Worm (Caenorhabditis elegans) whole organism, L1 larva: Measurements from ENCODE around the gene E04D5.5.
"Not testable (repeated sequence)": the region's sequence is repeated elsewhere in the genome, so short reads cannot be mapped to it uniquely, and the experiment has no call there.

ENCODE experiments used
- C04F5.9 ChIP-seq: sonication (generic microtip); optimal IDR thresholded peaks from 2 replicates; lab custom pipeline; 2016; ENCODE audit warnings: missing genetic modification characterization, missing compliant biosample characterization
- F16B12.6 ChIP-seq: fragments of 150-350 bp; optimal IDR thresholded peaks from 2 replicates; lab custom pipeline; 2014; ENCODE audit warnings: missing biosample characterization, missing genetic modification characterization
- aha-1 ChIP-seq: fragments of 150-350 bp; optimal IDR thresholded peaks from 2 replicates; lab custom pipeline; 2014; ENCODE audit warnings: missing biosample characterization, missing genetic modification characterization
- alr-1 ChIP-seq: fragments of 200-800 bp; sonication (Bioruptor generic); optimal IDR thresholded peaks from 2 replicates; lab custom pipeline; 2018; ENCODE audit warnings: borderline replicate concordance, mild to moderate bottlenecking, missing genetic modification characterization, missing compliant biosample characterization
- ama-1 ChIP-seq: fragments of 150-350 bp; optimal IDR thresholded peaks from 2 replicates; lab custom pipeline; 2014
- ceh-82 ChIP-seq, 3 experiments: fragments of 150-350 bp in 1 of 3; sonication (generic microtip) in 2 of 3; optimal IDR thresholded peaks; 2 replicates each; lab custom pipeline; 2014 to 2017; ENCODE audit warnings: missing biosample characterization in 3 of 3, missing genetic modification characterization in 3 of 3
- dsc-1 ChIP-seq: sonication (generic microtip); optimal IDR thresholded peaks from 2 replicates; lab custom pipeline; 2016; ENCODE audit warnings: mild to moderate bottlenecking, missing genetic modification characterization, missing compliant biosample characterization
- efl-1 ChIP-seq, 4 experiments: fragments of 150-350 bp; optimal IDR thresholded peaks in 3 of 4; peaks in 1 of 4; 1 replicate in 1 of 4; 2 replicates in 3 of 4; lab custom pipeline; 2014; ENCODE audit warnings: missing biosample characterization in 2 of 4, missing genetic modification characterization in 2 of 4, missing genetic modification reagents in 2 of 4
- elt-2 ChIP-seq: sonication (generic microtip); optimal IDR thresholded peaks from 2 replicates; lab custom pipeline; 2016; ENCODE audit warnings: missing genetic modification characterization, mild to moderate bottlenecking, inconsistent platforms, missing compliant biosample characterization, missing genetic modification reagents
- ets-5 ChIP-seq: fragments of 200-800 bp; sonication (Bioruptor generic); IDR thresholded peaks from 2 replicates; pipeline ENCODE4 v1.3.6; 2022; ENCODE audit warnings: missing genetic modification characterization, missing compliant biosample characterization
- fkh-10 ChIP-seq: sonication (generic microtip); optimal IDR thresholded peaks from 2 replicates; lab custom pipeline; 2017; ENCODE audit warnings: missing biosample characterization, missing genetic modification reagents, missing genetic modification characterization
- fkh-8 ChIP-seq: sonication (generic microtip); optimal IDR thresholded peaks from 2 replicates; lab custom pipeline; 2016; ENCODE audit warnings: mild to moderate bottlenecking, missing genetic modification characterization, missing compliant biosample characterization
- grh-1 ChIP-seq: fragments of 200-800 bp; sonication (Bioruptor generic); IDR thresholded peaks from 2 replicates; pipeline ENCODE4 v1.3.6; 2022; ENCODE audit warnings: missing genetic modification reagents, missing genetic modification characterization, missing compliant biosample characterization
- hlh-17 ChIP-seq: fragments of 200-800 bp; sonication (Bioruptor generic); optimal IDR thresholded peaks from 2 replicates; lab custom pipeline; 2018; ENCODE audit warnings: missing genetic modification characterization, mild to moderate bottlenecking, missing compliant biosample characterization, moderate library complexity, borderline replicate concordance
- hlh-4 ChIP-seq: sonication (generic microtip); optimal IDR thresholded peaks from 2 replicates; lab custom pipeline; 2016; ENCODE audit warnings: mild to moderate bottlenecking, missing genetic modification characterization, missing compliant biosample characterization
- hpl-2 ChIP-seq: fragments of 150-350 bp; optimal IDR thresholded peaks from 2 replicates; lab custom pipeline; 2014; ENCODE audit warnings: missing biosample characterization, missing genetic modification reagents, missing genetic modification characterization
- lin-13 ChIP-seq: fragments of 150-350 bp; optimal IDR thresholded peaks from 2 replicates; lab custom pipeline; 2014; ENCODE audit warnings: missing biosample characterization, missing genetic modification reagents, missing genetic modification characterization
- lin-14 ChIP-seq: fragments of 200-800 bp; sonication (Bioruptor generic); optimal IDR thresholded peaks from 2 replicates; lab custom pipeline; 2018; ENCODE audit warnings: mild to moderate bottlenecking, missing genetic modification characterization, moderate library complexity, missing compliant biosample characterization
- lin-35 ChIP-seq, 2 experiments: fragments of 150-350 bp; optimal IDR thresholded peaks; 2 replicates each; lab custom pipeline; 2014; ENCODE audit warnings: missing biosample characterization in 2 of 2, missing genetic modification characterization in 2 of 2, missing genetic modification reagents in 2 of 2
- lir-3 ChIP-seq: sonication (generic microtip); optimal IDR thresholded peaks from 2 replicates; lab custom pipeline; 2016; ENCODE audit warnings: mild to moderate bottlenecking, missing genetic modification characterization, moderate library complexity, missing compliant biosample characterization; ENCODE audit not compliant: poor library complexity
- lsy-2 ChIP-seq, 2 experiments: fragments of 150-350 bp; optimal IDR thresholded peaks; 2 replicates each; lab custom pipeline; 2014; ENCODE audit warnings: missing biosample characterization in 2 of 2, missing genetic modification characterization in 2 of 2
- mdl-1 ChIP-seq, 2 experiments: fragments of 150-350 bp; optimal IDR thresholded peaks; 2 replicates each; lab custom pipeline; 2014 to 2017; ENCODE audit warnings: missing biosample characterization in 2 of 2, missing genetic modification characterization in 2 of 2, inconsistent platforms in 1 of 2
- mef-2 ChIP-seq: fragments of 150-350 bp; optimal IDR thresholded peaks from 2 replicates; lab custom pipeline; 2014; ENCODE audit warnings: missing biosample characterization, missing genetic modification characterization
- nhr-11 ChIP-seq: fragments of 150-350 bp; optimal IDR thresholded peaks from 2 replicates; lab custom pipeline; 2014; ENCODE audit warnings: missing biosample characterization, missing genetic modification characterization
- nhr-12 ChIP-seq: sonication (generic microtip); optimal IDR thresholded peaks from 2 replicates; lab custom pipeline; 2017; ENCODE audit warnings: missing biosample characterization, missing genetic modification characterization
- nhr-19 ChIP-seq: fragments of 200-800 bp; sonication (Bioruptor generic); conservative IDR thresholded peaks from 2 replicates; pipeline ENCODE4 v1.3.6; 2022; ENCODE audit warnings: missing genetic modification characterization, missing compliant biosample characterization
- nhr-47 ChIP-seq: sonication (generic microtip); optimal IDR thresholded peaks from 2 replicates; lab custom pipeline; 2016; ENCODE audit warnings: mild to moderate bottlenecking, missing genetic modification characterization, moderate library complexity, missing compliant biosample characterization
- nhr-77 ChIP-seq: fragments of 150-350 bp; optimal IDR thresholded peaks from 2 replicates; lab custom pipeline; 2014; ENCODE audit warnings: missing biosample characterization, missing genetic modification characterization
- nhr-90 ChIP-seq: sonication (generic microtip); optimal IDR thresholded peaks from 2 replicates; lab custom pipeline; 2016; ENCODE audit warnings: mild to moderate bottlenecking, missing genetic modification characterization, missing compliant biosample characterization; ENCODE audit not compliant: poor library complexity
- pag-3 ChIP-seq: sonication (generic microtip); optimal IDR thresholded peaks from 2 replicates; lab custom pipeline; 2017; ENCODE audit warnings: missing genetic modification characterization, mild to moderate bottlenecking, missing compliant biosample characterization, antibody characterized with exemption, borderline replicate concordance; ENCODE audit not compliant: insufficient read depth
- skn-1 ChIP-seq: fragments of 150-350 bp; optimal IDR thresholded peaks from 2 replicates; lab custom pipeline; 2014; ENCODE audit warnings: missing biosample characterization, missing genetic modification characterization
- snpc-4 ChIP-seq: fragments of 150-350 bp; optimal IDR thresholded peaks from 2 replicates; lab custom pipeline; 2014; ENCODE audit warnings: missing biosample characterization, missing genetic modification characterization
- sox-4 ChIP-seq: sonication (generic microtip); optimal IDR thresholded peaks from 2 replicates; lab custom pipeline; 2016; ENCODE audit warnings: missing genetic modification characterization, missing compliant biosample characterization
- swsn-7 ChIP-seq: sonication (generic microtip); optimal IDR thresholded peaks from 2 replicates; lab custom pipeline; 2016; ENCODE audit warnings: missing genetic modification characterization, missing compliant biosample characterization
- unc-62 ChIP-seq: fragments of 150-350 bp; optimal IDR thresholded peaks from 2 replicates; lab custom pipeline; 2014; ENCODE audit warnings: missing biosample characterization, missing genetic modification reagents, missing genetic modification characterization
- unc-86 ChIP-seq: sonication (generic microtip); optimal IDR thresholded peaks from 2 replicates; lab custom pipeline; 2016; ENCODE audit warnings: missing genetic modification characterization, missing compliant biosample characterization
- xbp-1 ChIP-seq: sonication (generic microtip); optimal IDR thresholded peaks from 2 replicates; lab custom pipeline; 2016; ENCODE audit warnings: missing genetic modification characterization, missing compliant biosample characterization
- zag-1 ChIP-seq: fragments of 150-350 bp; optimal IDR thresholded peaks from 2 replicates; lab custom pipeline; 2014; ENCODE audit warnings: missing biosample characterization, missing genetic modification characterization
- ztf-4 ChIP-seq: fragments of 150-350 bp; optimal IDR thresholded peaks from 2 replicates; lab custom pipeline; 2014; ENCODE audit warnings: missing biosample characterization, missing genetic modification characterization

Gene E04D5.5

DNA sequence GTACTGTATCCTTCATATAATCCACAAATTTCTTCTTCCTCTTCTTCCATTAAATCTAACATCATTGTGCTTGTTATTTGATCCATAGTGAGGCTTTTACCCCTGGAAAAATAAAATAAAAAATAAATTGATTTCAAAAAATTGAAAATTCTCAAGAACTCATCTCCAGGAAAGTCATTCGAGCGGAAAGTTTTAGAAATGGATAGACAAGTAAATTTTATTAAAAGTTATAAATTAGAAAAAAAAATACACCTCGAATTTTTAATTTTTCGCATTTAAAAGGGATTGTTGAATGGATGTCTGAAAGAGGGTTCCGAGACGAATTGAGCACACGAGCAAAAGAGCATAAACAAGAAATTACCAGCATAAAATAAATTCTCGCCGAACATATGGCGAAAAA lies 10.9 kb downstream of the E04D5.5 start, which contains the start of gene frpr-21:
TSS of gene frpr-21 (minus strand) at position 101 of the 400 bp plus-strand sequence.
- no peak for TF ChIP-seq grh-1 (GFP tag; lab: Robert Waterston, UW)
- no peak for TF ChIP-seq unc-62
- TF ChIP-seq mef-2 (tag; lab: Kevin White, UChicago) = no peak
- no peak for TF ChIP-seq skn-1 (tag; lab: Kevin White, UChicago)
- TF ChIP-seq ztf-4 (tag; lab: Kevin White, UChicago) = no peak
- TF ChIP-seq alr-1 (tag; lab: Kevin White, UChicago) = no peak
- no peak for TF ChIP-seq fkh-8
- no peak for TF ChIP-seq mdl-1 (tag; optimal IDR thresholded peaks at IDR 0.05; lab: Kevin White, UChicago)
- no peak for TF ChIP-seq xbp-1 (tag; lab: Kevin White, UChicago)
- TF ChIP-seq nhr-77 (tag; lab: Kevin White, UChicago) = no peak
- no peak for TF ChIP-seq nhr-12 (tag; lab: Kevin White, UChicago)
- TF ChIP-seq lir-3 (tag; lab: Kevin White, UChicago) = no peak
- no peak for TF ChIP-seq aha-1 (tag; lab: Kevin White, UChicago)
- no peak for TF ChIP-seq efl-1 (optimal IDR thresholded peaks at IDR 0.05; lab: Kevin White, UChicago)
- no peak for TF ChIP-seq efl-1 (GFP tag; optimal IDR thresholded peaks at IDR 0.05 in 1 of 2; lab: Kevin White, UChicago)
- TF ChIP-seq elt-2 (tag; lab: Kevin White, UChicago) = no peak
- TF ChIP-seq hpl-2 (GFP tag; lab: Kevin White, UChicago) = no peak
- no peak for TF ChIP-seq lin-13 (GFP tag; lab: Kevin White, UChicago)
- no peak for TF ChIP-seq hlh-17
- TF ChIP-seq lsy-2 (tag; optimal IDR thresholded peaks at IDR 0.05; lab: Kevin White, UChicago) = no peak
- TF ChIP-seq, all 84 proteins: peak for 0

DNA sequence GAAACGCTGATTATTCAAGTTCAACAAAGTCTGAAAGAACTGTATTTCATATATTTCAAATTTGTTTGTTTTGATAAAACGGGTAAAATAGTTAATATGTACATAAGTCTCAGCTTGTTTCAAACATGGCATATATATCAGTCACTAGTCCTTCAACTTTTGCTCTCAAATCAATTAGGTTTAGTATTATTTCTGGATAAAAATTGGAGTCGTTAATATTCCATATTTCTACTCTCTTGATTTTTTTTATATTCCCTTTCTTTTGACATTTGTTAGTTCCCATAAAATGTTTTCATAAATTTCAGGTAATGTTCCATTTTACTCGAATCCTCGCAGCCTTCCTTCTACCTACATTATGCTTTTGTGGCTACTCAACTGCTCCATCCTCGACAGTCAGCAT lies 24.7 kb downstream of the E04D5.5 start, which contains the start of gene cut-4:
TSS of gene cut-4 (plus strand) at position 301 of the 400 bp plus-strand sequence.
- TF ChIP-seq swsn-7 (tag; lab: Kevin White, UChicago) = no peak
- TF ChIP-seq, all 84 proteins: peak for 0

DNA sequence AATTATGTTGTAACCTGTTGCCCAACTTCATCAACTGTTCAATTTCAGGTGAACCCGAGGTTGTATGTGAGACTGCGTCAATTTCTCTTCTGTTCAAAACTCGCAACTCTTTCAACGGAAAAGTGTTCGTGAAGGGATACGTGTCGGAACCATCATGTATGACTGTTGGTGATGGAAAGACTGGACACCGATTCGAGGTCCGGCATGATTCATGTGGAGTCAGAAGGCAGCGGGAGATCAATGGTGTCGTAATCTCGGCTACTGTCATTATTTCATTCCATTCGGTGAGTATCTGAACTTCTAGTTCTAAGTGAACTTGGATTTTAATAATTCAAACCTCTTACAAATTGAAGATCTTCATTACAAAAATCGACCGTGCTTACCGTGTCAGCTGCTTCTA lies 26.8 kb downstream of the E04D5.5 start:
- TF ChIP-seq nhr-11 (tag; lab: Kevin White, UChicago) (no peak), pag-3 (tag; lab: Kevin White, UChicago) (no peak), nhr-90 (tag; lab: Kevin White, UChicago) (no peak), F16B12.6 (no peak), mef-2 (tag; lab: Kevin White, UChicago) (no peak)

DNA sequence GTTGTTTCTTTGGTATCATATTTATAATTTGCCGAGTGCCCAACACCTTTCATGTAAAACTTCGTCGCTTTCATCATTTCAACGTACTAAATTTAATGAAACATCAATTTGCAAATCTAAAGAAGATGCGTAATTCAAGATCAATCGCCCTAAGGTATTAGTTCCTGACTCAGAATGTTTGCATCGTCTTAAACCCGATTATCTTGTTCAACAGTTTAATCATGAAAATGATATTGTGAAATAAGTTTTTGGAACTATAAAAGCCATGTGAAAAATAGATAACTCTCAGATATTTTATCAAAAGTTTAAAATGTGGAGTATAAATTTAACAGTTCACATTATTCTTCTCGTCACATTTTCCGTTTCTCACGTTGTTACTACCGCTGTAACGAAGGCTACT lies 28.9 kb downstream of the E04D5.5 start, which contains the start of gene E04D5.4:
TSS of gene E04D5.4 (plus strand) at position 301 of the 400 bp plus-strand sequence.
- TF ChIP-seq nhr-19 (GFP tag; lab: Robert Waterston, UW) (no peak), fkh-8 (no peak), snpc-4 (no peak), efl-1 (optimal IDR thresholded peaks at IDR 0.05; lab: Kevin White, UChicago) (no peak), efl-1 (GFP tag; optimal IDR thresholded peaks at IDR 0.05 in 1 of 2; lab: Kevin White, UChicago) (peak in 1 of 2 experiments; percentile 83)

DNA sequence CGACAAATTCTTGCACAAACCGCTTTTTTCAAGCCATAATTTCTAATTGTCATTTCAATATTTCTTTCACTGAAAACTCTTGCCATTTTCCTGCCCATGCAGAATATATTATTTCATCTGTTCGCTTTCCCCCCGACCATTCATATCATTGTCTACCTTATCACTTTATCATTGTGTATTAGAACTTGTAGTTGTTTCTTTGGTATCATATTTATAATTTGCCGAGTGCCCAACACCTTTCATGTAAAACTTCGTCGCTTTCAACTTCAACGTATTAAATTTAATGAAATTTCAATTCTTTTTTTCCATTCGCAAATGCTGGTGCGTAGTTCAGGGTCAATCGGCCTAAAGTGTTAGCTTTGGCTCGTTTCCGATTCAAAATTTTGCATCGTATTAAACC lies 31.8 kb downstream of the E04D5.5 start, which contains the start of gene ZK673.1:
TSS of gene ZK673.1 (plus strand) at position 301 of the 400 bp plus-strand sequence.
- not testable (repeated sequence) for TF ChIP-seq C04F5.9 (tag; lab: Kevin White, UChicago); nhr-47 (tag; lab: Kevin White, UChicago); ets-5
- TF ChIP-seq, all 84 proteins: peak for 0; not testable (repeated sequence) for 84

DNA sequence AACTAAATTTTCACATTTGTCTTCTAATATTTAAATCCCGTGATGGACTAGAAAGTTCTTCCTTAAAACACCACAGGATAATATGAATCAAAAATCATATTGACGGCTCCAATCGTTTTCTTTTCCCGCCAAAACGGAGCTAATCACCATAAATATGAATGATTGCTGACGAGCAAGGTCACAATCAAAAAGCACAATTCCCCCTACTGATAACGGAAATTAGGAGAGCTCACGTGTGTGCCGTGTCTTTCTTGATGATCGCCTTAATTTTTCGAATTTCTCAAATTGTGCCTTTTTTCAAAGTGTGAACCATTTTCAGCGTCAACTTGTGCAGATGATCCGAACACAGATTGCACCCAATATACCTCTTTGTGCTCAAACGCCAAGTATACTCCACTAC lies 32.8 kb downstream of the E04D5.5 start:
- TF ChIP-seq elt-2 (tag; lab: Kevin White, UChicago) (peak; percentile 59), dsc-1 (tag; lab: Kevin White, UChicago) (no peak), ceh-82 (tag; optimal IDR thresholded peaks at IDR 0.05; lab: Kevin White, UChicago) (no peak), ama-1 (no peak), unc-86 (no peak), lin-14 (GFP tag; lab: Kevin White, UChicago) (no peak), nhr-11 (tag; lab: Kevin White, UChicago) (no peak), fkh-10 (GFP tag; lab: Kevin White, UChicago) (no peak), sox-4 (tag; lab: Kevin White, UChicago) (no peak), lin-35 (GFP tag; optimal IDR thresholded peaks at IDR 0.05; lab: Kevin White, UChicago) (peak in 1 of 2 experiments; percentile 32), hlh-4 (tag; lab: Kevin White, UChicago) (no peak), zag-1 (no peak), aha-1 (tag; lab: Kevin White, UChicago) (no peak), pag-3 (tag; lab: Kevin White, UChicago) (no peak)
